Comparison of ENCODE assay signal across 5 fruit fly cellular contexts in the genomic region with DNA sequence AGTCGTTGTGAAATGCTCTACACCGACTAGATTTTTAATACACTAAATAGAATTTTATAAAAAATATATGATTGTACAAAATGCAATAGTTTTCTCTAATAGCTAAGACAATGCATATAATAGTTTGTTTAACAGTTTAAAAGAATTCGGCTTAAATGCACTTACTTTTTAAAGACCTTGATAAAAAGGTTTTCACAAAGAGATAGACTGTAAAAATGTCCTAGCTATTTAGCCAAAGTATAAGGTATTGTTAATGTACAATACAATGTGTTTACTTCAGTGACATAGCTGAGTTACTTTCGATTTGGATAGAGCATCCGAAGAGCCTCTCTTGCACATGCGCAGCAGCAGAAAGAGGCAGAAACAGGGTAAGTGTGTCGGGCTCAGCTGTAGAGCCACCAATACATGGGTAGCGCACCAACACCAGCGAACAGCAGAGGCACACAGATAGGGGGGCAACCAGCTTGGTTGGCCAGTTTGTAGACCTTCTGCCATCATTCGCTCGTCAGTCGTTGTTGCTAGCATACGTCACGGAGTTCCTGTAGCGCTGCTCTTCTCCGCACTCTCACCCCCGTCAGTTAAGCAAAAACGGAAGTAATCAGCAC.
A peak's percentile ranks its signal among the peaks of the same experiment; 100 is the strongest.
TF ChIP-seq lines count a peak whose summit lies in the region.

A gene (plus strand): TSS at position 291 of the 605 bp plus-strand sequence.

- TF ChIP-seq CTCF in whole organism, embryonic (GFP tag; optimal IDR thresholded peaks at IDR 0.05; lab: Kevin White, UChicago), result peak; percentile 33

TF ChIP-seq in whole organism, adult, 20 proteins besides CTCF, POLR2A, EP300 and RAD21 (continues in another document):
- peak; percentile 63 for TF ChIP-seq CG12768 (GFP tag; optimal IDR thresholded peaks at IDR 0.05; lab: Kevin White, UChicago)
- TF ChIP-seq CG1620 (GFP tag; optimal IDR thresholded peaks at IDR 0.05; lab: Kevin White, UChicago), result no peak
- no peak for TF ChIP-seq Hr96 (GFP tag; optimal IDR thresholded peaks at IDR 0.05; lab: Kevin White, UChicago)
- TF ChIP-seq CG14711 (tag; optimal IDR thresholded peaks at IDR 0.05; lab: Kevin White, UChicago), result peak; percentile 58
- peak; percentile 65 for TF ChIP-seq CG7101 (tag; optimal IDR thresholded peaks at IDR 0.05; lab: Kevin White, UChicago)
- TF ChIP-seq toe (GFP tag; optimal IDR thresholded peaks at IDR 0.05; lab: Kevin White, UChicago), result peak; percentile 46
- TF ChIP-seq ovo (GFP tag; optimal IDR thresholded peaks at IDR 0.05; lab: Kevin White, UChicago), result no peak
- TF ChIP-seq bab1 (GFP tag; optimal IDR thresholded peaks at IDR 0.05; lab: Kevin White, UChicago), result peak; percentile 52
- peak; percentile 34 for TF ChIP-seq Clk (GFP tag; optimal IDR thresholded peaks at IDR 0.05; lab: Kevin White, UChicago)
- TF ChIP-seq CG11617 (GFP tag; optimal IDR thresholded peaks at IDR 0.05; lab: Kevin White, UChicago), result peak; percentile 74
- peak; percentile 63 for TF ChIP-seq CG7045 (GFP tag; optimal IDR thresholded peaks at IDR 0.05; lab: Kevin White, UChicago)
- TF ChIP-seq kay (GFP tag; lab: Kevin White, UChicago; ENCODE audit: borderline replicate concordance), result peak; percentile 88
- peak; percentile 53 for TF ChIP-seq Crg-1 (GFP tag; optimal IDR thresholded peaks at IDR 0.05; lab: Kevin White, UChicago)
- no peak for TF ChIP-seq cic (GFP tag; optimal IDR thresholded peaks at IDR 0.05; lab: Kevin White, UChicago)
- peak; percentile 45 for TF ChIP-seq tj (GFP tag; optimal IDR thresholded peaks at IDR 0.05; lab: Kevin White, UChicago)
- peak; percentile 65 for TF ChIP-seq CG33017 (tag; optimal IDR thresholded peaks at IDR 0.05; lab: Kevin White, UChicago)

TF ChIP-seq in whole organism, embryonic, 481 proteins besides CTCF, POLR2A, EP300 and RAD21 (continues in another document):
- TF ChIP-seq tap (tag; optimal IDR thresholded peaks at IDR 0.05; lab: Kevin White, UChicago), result peak; percentile 68
- TF ChIP-seq CG7786 (GFP tag; optimal IDR thresholded peaks at IDR 0.05; lab: Kevin White, UChicago), result peak; percentile 73
- TF ChIP-seq Hr3 (GFP tag; optimal IDR thresholded peaks at IDR 0.05; lab: Kevin White, UChicago), result peak; percentile 88
- peak; percentile 73 for TF ChIP-seq pho (GFP tag; optimal IDR thresholded peaks at IDR 0.05; lab: Kevin White, UChicago)
- peak; percentile 62 for TF ChIP-seq H2.0 (GFP tag; IDR thresholded peaks at IDR 0.05; lab: Robert Waterston, UW)
- 0 out of 2 replicates have a peak, but pooled peaks have one; percentile 20 for TF ChIP-seq CG6272 (GFP tag; IDR thresholded peaks at IDR 0.05; lab: Robert Waterston, UW)
- TF ChIP-seq Hmx (GFP tag; optimal IDR thresholded peaks at IDR 0.05; lab: Kevin White, UChicago), result no peak
- TF ChIP-seq CG10654 (GFP tag; optimal IDR thresholded peaks at IDR 0.05; lab: Kevin White, UChicago), result peak; percentile 74
- no peak for TF ChIP-seq otp (GFP tag; IDR thresholded peaks at IDR 0.05; lab: Robert Waterston, UW)
- TF ChIP-seq fd102C (GFP tag; optimal IDR thresholded peaks at IDR 0.05; lab: Kevin White, UChicago), result peak; percentile 52
- peak; percentile 91 for TF ChIP-seq org-1 (GFP tag; optimal IDR thresholded peaks at IDR 0.05; lab: Kevin White, UChicago)
- peak; percentile 55 for TF ChIP-seq B-H2 (GFP tag; optimal IDR thresholded peaks at IDR 0.05; lab: Kevin White, UChicago)
- TF ChIP-seq H15 (GFP tag; IDR thresholded peaks at IDR 0.05; lab: Robert Waterston, UW), result peak; percentile 66; the same call in 1 of the 3 replicates
- peak; percentile 79 for TF ChIP-seq lmd (GFP tag; IDR thresholded peaks at IDR 0.05; lab: Robert Waterston, UW)
- TF ChIP-seq Nf-YB (GFP tag; optimal IDR thresholded peaks at IDR 0.05; lab: Kevin White, UChicago), result peak; percentile 79
- peak; percentile 84 for TF ChIP-seq gro (GFP tag; optimal IDR thresholded peaks at IDR 0.05; lab: Kevin White, UChicago)
- no peak for TF ChIP-seq Dref (GFP tag; IDR thresholded peaks at IDR 0.05; lab: Robert Waterston, UW)

TF ChIP-seq in whole organism, prepupa, 60 proteins besides CTCF, POLR2A, EP300 and RAD21 (continues in another document):
- TF ChIP-seq CG7368 (GFP tag; optimal IDR thresholded peaks at IDR 0.05; lab: Kevin White, UChicago) (peak; percentile 64), Lpt (GFP tag; optimal IDR thresholded peaks at IDR 0.05; lab: Kevin White, UChicago) (peak; percentile 86), fd85E (GFP tag; optimal IDR thresholded peaks at IDR 0.05; lab: Kevin White, UChicago) (peak; percentile 63), CG10669 (GFP tag; optimal IDR thresholded peaks at IDR 0.05; lab: Kevin White, UChicago) (peak; percentile 90), svp (GFP tag; lab: Kevin White, UChicago) (peak; percentile 91), CG8632 (GFP tag; optimal IDR thresholded peaks at IDR 0.05; lab: Kevin White, UChicago) (peak; percentile 91), dac (GFP tag; optimal IDR thresholded peaks at IDR 0.05; lab: Kevin White, UChicago) (peak; percentile 72), Smox (GFP tag; optimal IDR thresholded peaks at IDR 0.05; lab: Kevin White, UChicago) (peak; percentile 82), CG31627 (GFP tag; optimal IDR thresholded peaks at IDR 0.05; lab: Kevin White, UChicago) (peak; percentile 75), CG6276 (GFP tag; optimal IDR thresholded peaks at IDR 0.05; lab: Kevin White, UChicago) (peak; percentile 90), Eip78C (GFP tag; lab: Kevin White, UChicago) (peak; percentile 97), fd59A (GFP tag; optimal IDR thresholded peaks at IDR 0.05; lab: Kevin White, UChicago) (peak; percentile 88), CG1621 (tag; optimal IDR thresholded peaks at IDR 0.05; lab: Kevin White, UChicago) (peak; percentile 82), Gug (GFP tag; IDR thresholded peaks at IDR 0.05; lab: Robert Waterston, UW) (peak; percentile 52), Ets21C (GFP tag; optimal IDR thresholded peaks at IDR 0.05; lab: Kevin White, UChicago) (peak; percentile 73), pdm3 (GFP tag; optimal IDR thresholded peaks at IDR 0.05; lab: Kevin White, UChicago) (peak; percentile 88), CG15336 (GFP tag; IDR thresholded peaks at IDR 0.05; lab: Robert Waterston, UW) (peak; percentile 88), vri (GFP tag; optimal IDR thresholded peaks at IDR 0.05; lab: Kevin White, UChicago) (peak; percentile 63)

TF ChIP-seq in whole organism, pupa, 21 proteins besides CTCF, POLR2A, EP300 and RAD21 (continues in another document):
- TF ChIP-seq CG8159 (tag; optimal IDR thresholded peaks at IDR 0.05; lab: Kevin White, UChicago) (peak; percentile 94), CG15710 (tag; optimal IDR thresholded peaks at IDR 0.05; lab: Kevin White, UChicago) (peak; percentile 91), CG17806 (tag; optimal IDR thresholded peaks at IDR 0.05; lab: Kevin White, UChicago) (peak; percentile 82), CG8301 (tag; optimal IDR thresholded peaks at IDR 0.05; lab: Kevin White, UChicago) (peak; percentile 89), Ets98B (GFP tag; IDR thresholded peaks at IDR 0.05; lab: Robert Waterston, UW) (no peak; the same call in 1 of the 2 replicates), rn (GFP tag; IDR thresholded peaks at IDR 0.05; lab: Robert Waterston, UW) (no peak), EcR (GFP tag; optimal IDR thresholded peaks at IDR 0.05; lab: Kevin White, UChicago) (peak; percentile 53), CG32121 (GFP tag; IDR thresholded peaks at IDR 0.05; lab: Robert Waterston, UW) (peak; percentile 56), fd96Ca (GFP tag; IDR thresholded peaks at IDR 0.05; lab: Robert Waterston, UW) (peak; percentile 47; the same call in 2 of the 3 replicates), CG12605 (GFP tag; IDR thresholded peaks at IDR 0.05; lab: Robert Waterston, UW) (no peak), CG14655 (GFP tag; optimal IDR thresholded peaks at IDR 0.05; lab: Kevin White, UChicago) (peak; percentile 93), Pif1A (GFP tag; optimal IDR thresholded peaks at IDR 0.05; lab: Kevin White, UChicago) (peak; percentile 83), Pif1B (GFP tag; optimal IDR thresholded peaks at IDR 0.05; lab: Kevin White, UChicago) (peak; percentile 83), CG10348 (GFP tag; IDR thresholded peaks at IDR 0.05; lab: Robert Waterston, UW) (peak; percentile 41; the same call in 1 of the 2 replicates), CG13204 (GFP tag; optimal IDR thresholded peaks at IDR 0.05; lab: Kevin White, UChicago) (peak; percentile 51), CG9948 (tag; optimal IDR thresholded peaks at IDR 0.05; lab: Kevin White, UChicago) (peak; percentile 85), CG4496 (GFP tag; IDR thresholded peaks at IDR 0.05; lab: Robert Waterston, UW) (peak; percentile 57; the same call in 2 of the 3 replicates), D1 (tag; optimal IDR thresholded peaks at IDR 0.05; lab: Kevin White, UChicago) (peak; percentile 65)

TF ChIP-seq in whole organism, wandering third instar larva, 38 proteins besides CTCF, POLR2A, EP300 and RAD21 (continues in another document):
- TF ChIP-seq woc (GFP tag; optimal IDR thresholded peaks at IDR 0.05; lab: Kevin White, UChicago) (peak; percentile 86), CrebA (GFP tag; optimal IDR thresholded peaks at IDR 0.05; lab: Kevin White, UChicago; ENCODE audit: borderline replicate concordance) (no peak), Dfd (GFP tag; optimal IDR thresholded peaks at IDR 0.05; lab: Kevin White, UChicago) (no peak), foxo (GFP tag; optimal IDR thresholded peaks at IDR 0.05; lab: Kevin White, UChicago) (peak in 1 of 2 experiments; percentile 86), Abd-B (GFP tag; optimal IDR thresholded peaks at IDR 0.05; lab: Kevin White, UChicago) (no peak), rgr (GFP tag; optimal IDR thresholded peaks at IDR 0.05; lab: Kevin White, UChicago) (peak; percentile 82), ey (GFP tag; optimal IDR thresholded peaks at IDR 0.05; lab: Kevin White, UChicago) (peak; percentile 73), dmrt93B (GFP tag; optimal IDR thresholded peaks at IDR 0.05; lab: Kevin White, UChicago) (peak; percentile 70), GATAd (GFP tag; optimal IDR thresholded peaks at IDR 0.05; lab: Kevin White, UChicago) (no peak), Rel (GFP tag; optimal IDR thresholded peaks at IDR 0.05; lab: Kevin White, UChicago) (peak; percentile 30), Rel (tag; optimal IDR thresholded peaks at IDR 0.05; lab: Kevin White, UChicago) (peak; percentile 26), h (GFP tag; optimal IDR thresholded peaks at IDR 0.05; lab: Kevin White, UChicago) (peak; percentile 85), tai (GFP tag; optimal IDR thresholded peaks at IDR 0.05; lab: Kevin White, UChicago) (peak; percentile 29), Hr78 (GFP tag; optimal IDR thresholded peaks at IDR 0.05; lab: Kevin White, UChicago) (no peak), Jra (GFP tag; optimal IDR thresholded peaks at IDR 0.05; lab: Kevin White, UChicago) (peak; percentile 5), psq (GFP tag; optimal IDR thresholded peaks at IDR 0.05; lab: Kevin White, UChicago) (peak; percentile 88), Hr83 (GFP tag; optimal IDR thresholded peaks at IDR 0.05; lab: Kevin White, UChicago; ENCODE audit: poor library complexity, severe bottlenecking) (peak; percentile 36), lola (GFP tag; optimal IDR thresholded peaks at IDR 0.05; lab: Kevin White, UChicago) (no peak), Mio (GFP tag; optimal IDR thresholded peaks at IDR 0.05; lab: Kevin White, UChicago) (no peak), dl (GFP tag; optimal IDR thresholded peaks at IDR 0.05; lab: Kevin White, UChicago; ENCODE audit: insufficient read depth in 1 of 2, partially characterized antibody in 2 of 2) (peak in 1 of 2 experiments; percentile 42)
